Worm (Caenorhabditis elegans): ENCODE measurements around the gene ora-1.

Gene ora-1

DNA sequence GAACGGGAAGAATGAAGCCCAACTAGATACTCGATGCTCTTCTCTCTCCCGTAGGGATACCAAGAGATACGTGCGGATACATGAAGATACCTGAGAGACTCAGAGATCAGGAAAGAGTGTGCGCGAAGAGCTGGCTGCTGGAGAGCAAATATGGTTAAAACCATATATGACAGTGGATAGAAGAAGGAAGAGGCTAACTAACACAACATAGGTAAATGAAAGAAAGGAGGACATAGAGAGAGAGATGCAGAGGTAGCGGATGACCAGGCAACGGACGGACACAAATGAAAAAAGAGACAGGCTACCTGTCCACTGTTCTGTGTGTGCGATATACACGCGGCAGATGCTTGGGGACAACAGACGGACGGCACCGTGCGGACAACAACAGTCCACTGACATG, 30.4 kb downstream of the ora-1 start:
- TF ChIP-seq mdl-1 (tag; optimal IDR thresholded peaks at IDR 0.05) (no peak), nhr-76 (tag; optimal IDR thresholded peaks at IDR 0.05) (no peak), ceh-9 (tag; optimal IDR thresholded peaks at IDR 0.05) (no peak), aly-2 (tag; optimal IDR thresholded peaks at IDR 0.05) (no peak), ceh-28 (tag; optimal IDR thresholded peaks at IDR 0.05) (no peak), mml-1 (tag; optimal IDR thresholded peaks at IDR 0.05) (no peak), ceh-16 (tag; optimal IDR thresholded peaks at IDR 0.05) (no peak), ZK546.5 (tag; optimal IDR thresholded peaks at IDR 0.05) (no peak), nhr-67 (tag; optimal IDR thresholded peaks at IDR 0.05) (no peak), pqm-1 (tag; optimal IDR thresholded peaks at IDR 0.05) (no peak), eor-1 (tag; optimal IDR thresholded peaks at IDR 0.05) (no peak), elt-3 (tag; optimal IDR thresholded peaks at IDR 0.05) (no peak), elt-1 (tag; optimal IDR thresholded peaks at IDR 0.05) (no peak), snpc-4 (tag; optimal IDR thresholded peaks at IDR 0.05) (no peak), jun-1 (tag; optimal IDR thresholded peaks at IDR 0.05) (no peak), fkh-2 (tag; optimal IDR thresholded peaks at IDR 0.05) (no peak), lin-39 (tag; optimal IDR thresholded peaks at IDR 0.05) (no peak), ceh-82 (tag; optimal IDR thresholded peaks at IDR 0.05) (no peak)

DNA sequence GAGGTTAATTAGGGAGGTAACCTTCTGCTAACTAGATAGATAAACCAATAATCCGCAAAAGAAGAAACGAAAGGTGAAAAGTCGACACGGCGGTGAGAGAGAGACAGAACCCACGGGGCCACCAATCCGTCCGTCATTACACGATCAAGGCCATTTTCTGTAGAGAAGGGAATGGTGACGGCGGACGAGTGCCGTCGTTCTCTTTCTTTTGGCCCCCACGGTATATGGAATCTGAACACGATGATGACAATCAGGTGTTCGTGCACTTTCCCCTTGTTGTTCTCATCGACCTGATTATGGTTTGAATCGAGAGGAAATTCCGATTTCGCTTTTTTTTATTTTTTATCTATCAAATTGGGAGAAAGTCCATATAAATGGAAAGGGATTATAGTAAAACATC, 31.7 kb downstream of the ora-1 start:
- TF ChIP-seq unc-39 (tag; optimal IDR thresholded peaks at IDR 0.05) = no peak
- TF ChIP-seq nhr-43 (tag; optimal IDR thresholded peaks at IDR 0.05; ENCODE audit: poor library complexity, severe bottlenecking) = no peak
- peak; percentile 80 for TF ChIP-seq nhr-25 (tag; optimal IDR thresholded peaks at IDR 0.05)
- TF ChIP-seq nhr-11 (tag; optimal IDR thresholded peaks at IDR 0.05) = no peak
- no peak for TF ChIP-seq unc-62 (GFP tag; optimal IDR thresholded peaks at IDR 0.05)

DNA sequence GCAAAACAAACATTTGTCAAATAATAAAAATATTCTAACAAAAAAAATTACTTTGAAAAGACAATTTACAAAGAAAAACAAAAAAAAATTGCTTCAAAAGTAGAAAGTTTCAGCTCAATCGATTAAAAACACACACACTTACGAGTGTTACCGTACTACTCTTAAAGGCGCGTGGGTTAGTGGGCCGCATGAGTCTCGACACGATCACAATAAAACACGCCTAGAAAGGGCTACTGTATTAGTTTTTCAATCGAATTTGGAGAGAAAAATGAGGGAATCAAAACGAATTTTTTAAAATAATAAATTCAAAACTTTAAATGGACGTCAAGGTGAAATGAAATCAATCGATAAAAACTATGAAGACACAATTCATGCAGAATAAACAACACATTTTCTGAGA, 32.8 kb downstream of the ora-1 start:
- TF ChIP-seq pha-4 (tag; optimal IDR thresholded peaks at IDR 0.05) (no peak), pqm-1 (tag; optimal IDR thresholded peaks at IDR 0.05) (no peak), lin-39 (tag; optimal IDR thresholded peaks at IDR 0.05) (no peak), nfya-1 (tag; optimal IDR thresholded peaks at IDR 0.05; ENCODE audit: insufficient read depth) (no peak), fkh-10 (GFP tag; optimal IDR thresholded peaks at IDR 0.05) (no peak), nhr-43 (tag; optimal IDR thresholded peaks at IDR 0.05; ENCODE audit: poor library complexity, severe bottlenecking) (no peak), snpc-4 (tag; optimal IDR thresholded peaks at IDR 0.05) (no peak), tbx-2 (tag; optimal IDR thresholded peaks at IDR 0.05) (no peak), nhr-67 (tag; optimal IDR thresholded peaks at IDR 0.05) (no peak), ZK546.5 (tag; optimal IDR thresholded peaks at IDR 0.05) (no peak), elt-3 (tag; optimal IDR thresholded peaks at IDR 0.05) (no peak), mml-1 (tag; optimal IDR thresholded peaks at IDR 0.05) (no peak), jun-1 (tag; optimal IDR thresholded peaks at IDR 0.05) (no peak), daf-12 (tag; optimal IDR thresholded peaks at IDR 0.05) (no peak)

- TF ChIP-seq eor-1 (tag; optimal IDR thresholded peaks at IDR 0.05) (no peak), fkh-2 (tag; optimal IDR thresholded peaks at IDR 0.05) (no peak), nhr-77 (tag; optimal IDR thresholded peaks at IDR 0.05) (no peak), jun-1 (tag; optimal IDR thresholded peaks at IDR 0.05) (no peak), ama-1 (optimal IDR thresholded peaks at IDR 0.05) (no peak)
Observed at ce11 chrIV:8012330-8012729, 34.6 kb downstream of the ora-1 start, which contains the start of gene Y42H9B.3. Y42H9B.3 (minus strand) TSS chrIV:8012430.

ce11 chrIV:8013849-8014248, 36.2 kb downstream of the ora-1 start, which contains the start of gene C26B2.8:
C26B2.8 (plus strand) TSS chrIV:8014149.
- no peak for TF ChIP-seq nhr-25 (tag; optimal IDR thresholded peaks at IDR 0.05)
- TF ChIP-seq nhr-43 (tag; optimal IDR thresholded peaks at IDR 0.05; ENCODE audit: poor library complexity, severe bottlenecking) = no peak
- TF ChIP-seq ztf-4 (tag; optimal IDR thresholded peaks at IDR 0.05) = no peak
- TF ChIP-seq egl-5 (tag; optimal IDR thresholded peaks at IDR 0.05) = no peak
- no peak for TF ChIP-seq zag-1 (tag; optimal IDR thresholded peaks at IDR 0.05)
- TF ChIP-seq mml-1 (tag; optimal IDR thresholded peaks at IDR 0.05) = no peak
- TF ChIP-seq nhr-11 (tag; optimal IDR thresholded peaks at IDR 0.05) = no peak
- TF ChIP-seq ama-1 (optimal IDR thresholded peaks at IDR 0.05) = no peak
- no peak for TF ChIP-seq jun-1 (tag; optimal IDR thresholded peaks at IDR 0.05)
- no peak for TF ChIP-seq ZK546.5 (tag; optimal IDR thresholded peaks at IDR 0.05)
- TF ChIP-seq elt-1 (tag; optimal IDR thresholded peaks at IDR 0.05) = no peak
- TF ChIP-seq lin-15B (tag; optimal IDR thresholded peaks at IDR 0.05) = no peak
